Worm (Caenorhabditis elegans) whole organism, L2 larva: Measurements from ENCODE around the gene T04F3.5.

Source experiments
- R02D3.7 ChIP-seq: fragments of 150-350 bp; optimal IDR thresholded peaks from 2 replicates; lab custom pipeline; 2014; ENCODE audit warnings: missing biosample characterization, missing genetic modification characterization
- ZK546.5 ChIP-seq: sonication (generic microtip); optimal IDR thresholded peaks from 2 replicates; lab custom pipeline; 2017; ENCODE audit warnings: missing biosample characterization, missing genetic modification characterization
- alr-1 ChIP-seq: fragments of 150-350 bp; optimal IDR thresholded peaks from 2 replicates; lab custom pipeline; 2014; ENCODE audit warnings: missing biosample characterization, missing genetic modification characterization
- aly-2 ChIP-seq: fragments of 150-350 bp; optimal IDR thresholded peaks from 2 replicates; lab custom pipeline; 2014; ENCODE audit warnings: missing biosample characterization, missing genetic modification characterization
- egl-27 ChIP-seq: sonication (generic microtip); optimal IDR thresholded peaks from 3 replicates; lab custom pipeline; 2017; ENCODE audit warnings: missing biosample characterization, missing genetic modification reagents, missing genetic modification characterization
- lin-13 ChIP-seq: fragments of 150-350 bp; optimal IDR thresholded peaks from 2 replicates; lab custom pipeline; 2014; ENCODE audit warnings: missing biosample characterization, missing genetic modification reagents, missing genetic modification characterization
- lsy-2 ChIP-seq, 2 experiments: fragments of 150-350 bp in 1 of 2; sonication (generic microtip) in 1 of 2; optimal IDR thresholded peaks; 2 replicates each; lab custom pipeline; 2014 to 2017; ENCODE audit warnings: missing biosample characterization in 2 of 2, missing genetic modification characterization in 2 of 2
- nhr-12 ChIP-seq: fragments of 150-350 bp; optimal IDR thresholded peaks from 2 replicates; lab custom pipeline; 2014; ENCODE audit warnings: missing biosample characterization, missing genetic modification characterization
- nhr-237 ChIP-seq: fragments of 150-350 bp; optimal IDR thresholded peaks from 2 replicates; lab custom pipeline; 2014; ENCODE audit warnings: missing biosample characterization, missing genetic modification characterization
- snpc-4 ChIP-seq: fragments of 150-350 bp; optimal IDR thresholded peaks from 2 replicates; lab custom pipeline; 2014; ENCODE audit warnings: missing biosample characterization, missing genetic modification characterization
- unc-62 ChIP-seq: fragments of 150-350 bp; optimal IDR thresholded peaks from 2 replicates; lab custom pipeline; 2014; ENCODE audit warnings: missing biosample characterization, missing genetic modification reagents, missing genetic modification characterization
- ztf-11 ChIP-seq: sonication (generic microtip); optimal IDR thresholded peaks from 2 replicates; lab custom pipeline; 2017; ENCODE audit warnings: missing biosample characterization, missing genetic modification characterization

DNA sequence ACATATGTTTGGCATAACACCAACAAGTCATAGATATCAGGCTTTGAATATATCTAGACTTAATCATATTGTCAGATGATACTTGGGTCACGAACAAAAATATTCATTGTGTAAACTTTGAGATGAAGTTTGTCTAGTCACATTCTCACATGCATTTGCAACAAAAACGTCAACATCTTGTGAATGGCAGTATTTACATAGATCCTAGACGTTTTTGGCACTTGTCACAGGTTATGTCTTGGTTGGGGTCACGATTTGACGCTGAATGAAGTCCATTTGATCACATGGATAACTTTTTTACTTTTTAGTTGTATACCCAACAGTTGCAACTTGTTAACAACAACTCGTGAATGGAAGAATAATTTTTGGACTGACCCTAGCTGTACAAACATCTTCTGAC is 37.8 kb downstream of the T04F3.5 start:
- TF ChIP-seq lsy-2 (tag; optimal IDR thresholded peaks at IDR 0.05; lab: Kevin White, UChicago) (no peak), nhr-12 (tag; lab: Kevin White, UChicago) (no peak), unc-62 (GFP tag; lab: Kevin White, UChicago) (no peak), alr-1 (no peak), ztf-11 (tag; lab: Kevin White, UChicago) (no peak), snpc-4 (tag; lab: Kevin White, UChicago) (no peak), egl-27 (tag; lab: Kevin White, UChicago) (no peak), lin-13 (GFP tag; lab: Kevin White, UChicago) (no peak), nhr-237 (no peak), aly-2 (tag; lab: Kevin White, UChicago) (no peak), ZK546.5 (tag; lab: Kevin White, UChicago) (no peak), R02D3.7 (tag; lab: Kevin White, UChicago) (no peak)
